Worm (Caenorhabditis elegans): Measurements from ENCODE around the gene exc-13.

The exc-13 gene

ce11 chrV:7353602-7354001, 11.4 kb upstream of the exc-13 start:
- TF ChIP-seq unc-62 (GFP tag; optimal IDR thresholded peaks at IDR 0.05 in 1 of 2) (peak in 1 of 2 experiments; percentile 92), unc-62 (tag; optimal IDR thresholded peaks at IDR 0.05) (no peak), daf-12 (tag; optimal IDR thresholded peaks at IDR 0.05) (no peak)

ce11 chrV:7355464-7355863, 9.6 kb upstream of the exc-13 start, which contains the start of gene tag-293:
tag-293 (minus strand) TSS chrV:7355564.
- no peak for TF ChIP-seq ctbp-1 (GFP tag; IDR thresholded peaks at IDR 0.05)
- no peak for TF ChIP-seq F26F4.8 (GFP tag; conservative IDR thresholded peaks at IDR 0.05)
- no peak for TF ChIP-seq mdt-29 (GFP tag; IDR thresholded peaks at IDR 0.05)
- no peak for TF ChIP-seq F10B5.3 (tag; optimal IDR thresholded peaks at IDR 0.05)
- no peak for TF ChIP-seq mes-2 (tag; optimal IDR thresholded peaks at IDR 0.05; ENCODE audit: poor library complexity, severe bottlenecking)

ce11 chrV:7356684-7357083, 8.4 kb upstream of the exc-13 start, which contains the start of gene C03G6.21:
C03G6.21 (minus strand) TSS chrV:7356784.
- TF ChIP-seq duxl-1 (tag; optimal IDR thresholded peaks at IDR 0.05; ENCODE audit: poor library complexity) (no peak), F37D6.2 (tag; optimal IDR thresholded peaks at IDR 0.05) (no peak), ztf-11 (tag; optimal IDR thresholded peaks at IDR 0.05) (no peak), tra-1 (GFP tag; IDR thresholded peaks at IDR 0.05) (no peak), Y48G9A.11 (GFP tag; IDR thresholded peaks at IDR 0.05) (no peak)

ce11 chrV:7357132-7357531, 7.9 kb upstream of the exc-13 start, which contains the start of gene C03G6.6:
C03G6.6 (plus strand) TSS chrV:7357432.
- TF ChIP-seq ceh-82 (tag; optimal IDR thresholded peaks at IDR 0.05), result no peak
- TF ChIP-seq dmd-8 (GFP tag; IDR thresholded peaks at IDR 0.05), result no peak

- TF ChIP-seq unc-39 (tag; optimal IDR thresholded peaks at IDR 0.05) (no peak), hlh-11 (tag; optimal IDR thresholded peaks at IDR 0.05) (no peak), ceh-62 (tag; optimal IDR thresholded peaks at IDR 0.05) (no peak), egl-43 (GFP tag; IDR thresholded peaks at IDR 0.05) (no peak), nhr-48 (tag; optimal IDR thresholded peaks at IDR 0.05) (no peak), saeg-2 (GFP tag; IDR thresholded peaks at IDR 0.05) (no peak), Y75B8A.6 (GFP tag; IDR thresholded peaks at IDR 0.05) (no peak), nhr-76 (tag; optimal IDR thresholded peaks at IDR 0.05) (no peak), mxl-3 (GFP tag; optimal IDR thresholded peaks at IDR 0.05) (no peak), T20F7.1 (GFP tag; optimal IDR thresholded peaks at IDR 0.05) (no peak), ceh-32 (tag; optimal IDR thresholded peaks at IDR 0.05; ENCODE audit: poor library complexity) (no peak), mdt-29 (GFP tag; IDR thresholded peaks at IDR 0.05) (no peak)
Observed at ce11 chrV:7361673-7362072, 3.4 kb upstream of the exc-13 start, which contains the start of gene cyp-35A1. cyp-35A1 (minus strand) TSS chrV:7361773.

- TF ChIP-seq pqm-1 (tag; optimal IDR thresholded peaks at IDR 0.05) (peak; percentile 52), hlh-11 (tag; optimal IDR thresholded peaks at IDR 0.05) (peak; percentile 53), nhr-77 (tag; optimal IDR thresholded peaks at IDR 0.05) (no peak), dmd-6 (GFP tag; IDR thresholded peaks at IDR 0.05) (peak; percentile 57; the same call in 1 of the 2 replicates), nhr-28 (tag; optimal IDR thresholded peaks at IDR 0.05) (peak; percentile 71), daf-16 (GFP tag; optimal IDR thresholded peaks at IDR 0.05) (no peak), daf-16 (tag; optimal IDR thresholded peaks at IDR 0.05) (peak; percentile 91)
Observed at ce11 chrV:7364059-7364458, 992 bp upstream of the exc-13 start, which contains the start of gene cyp-35A2. cyp-35A2 (minus strand) TSS chrV:7364182.
